Worm (Caenorhabditis elegans) whole organism, young adult: Measurements from ENCODE around the gene F19G12.11.
"Not testable (repeated sequence)": the region's sequence is repeated elsewhere in the genome, so short reads cannot be mapped to it uniquely, and the experiment has no call there.

Experiments used
- C06A6.2 ChIP-seq: fragments of 200-800 bp; sonication (Bioruptor generic); conservative IDR thresholded peaks from 2 replicates; pipeline ENCODE4 v1.3.6; 2022; ENCODE audit warnings: missing genetic modification characterization, missing compliant biosample characterization
- F22D6.2 ChIP-seq: sonication (generic microtip); optimal IDR thresholded peaks from 2 replicates; lab custom pipeline; 2016; ENCODE audit warnings: mild to moderate bottlenecking, missing genetic modification characterization, missing compliant biosample characterization
- F23B12.7 ChIP-seq: sonication (generic microtip); optimal IDR thresholded peaks from 2 replicates; lab custom pipeline; 2017; ENCODE audit warnings: missing genetic modification characterization, mild to moderate bottlenecking, missing compliant biosample characterization, antibody characterized with exemption, moderate library complexity; ENCODE audit not compliant: insufficient read depth
- F49E8.2 ChIP-seq: sonication (generic microtip); optimal IDR thresholded peaks from 3 replicates; lab custom pipeline; 2017; ENCODE audit warnings: missing genetic modification characterization, mild to moderate bottlenecking, missing compliant biosample characterization, antibody characterized with exemption, moderate library complexity; ENCODE audit not compliant: insufficient read depth
- F57A8.1 ChIP-seq: fragments of 200-800 bp; sonication (Bioruptor generic); optimal IDR thresholded peaks from 2 replicates; lab custom pipeline; 2018; ENCODE audit warnings: mild to moderate bottlenecking, missing genetic modification characterization, moderate library complexity, missing compliant biosample characterization
- Y53F4B.3 ChIP-seq: fragments of 200-800 bp; sonication (Bioruptor generic); IDR thresholded peaks from 2 replicates; pipeline ENCODE4 v1.3.6; 2022; ENCODE audit warnings: missing genetic modification reagents, missing genetic modification characterization, missing compliant biosample characterization
- Y53G8AR.9 ChIP-seq: fragments of 200-800 bp; sonication (Bioruptor generic); conservative IDR thresholded peaks from 2 replicates; pipeline ENCODE4 v1.3.6; 2022; ENCODE audit warnings: missing genetic modification reagents, missing genetic modification characterization, missing compliant biosample characterization
- akir-1 ChIP-seq: fragments of 200-800 bp; sonication (Bioruptor generic); optimal IDR thresholded peaks from 2 replicates; lab custom pipeline; 2018; ENCODE audit warnings: mild to moderate bottlenecking, missing genetic modification characterization, moderate library complexity, missing compliant biosample characterization
- bed-1 ChIP-seq: fragments of 200-800 bp; sonication (Bioruptor generic); IDR thresholded peaks from 2 replicates; pipeline ENCODE4 v1.3.6; 2022; ENCODE audit warnings: missing genetic modification reagents, missing genetic modification characterization, missing compliant biosample characterization
- ceh-91 ChIP-seq: fragments of 200-800 bp; sonication (Bioruptor generic); IDR thresholded peaks from 2 replicates; pipeline ENCODE4 v1.3.6; 2022; ENCODE audit warnings: missing genetic modification reagents, missing genetic modification characterization, missing compliant biosample characterization
- dox-1 ChIP-seq: fragments of 200-800 bp; sonication (Bioruptor generic); IDR thresholded peaks from 2 replicates; pipeline ENCODE4 v1.3.6; 2022; ENCODE audit warnings: missing genetic modification reagents, missing genetic modification characterization, missing compliant biosample characterization
- dpff-1 ChIP-seq: sonication (generic microtip); optimal IDR thresholded peaks from 2 replicates; lab custom pipeline; 2017; ENCODE audit warnings: mild to moderate bottlenecking, missing genetic modification characterization, missing compliant biosample characterization
- egl-44 ChIP-seq: fragments of 200-800 bp; sonication (Bioruptor generic); IDR thresholded peaks from 2 replicates; pipeline ENCODE4 v1.3.6; 2022; ENCODE audit warnings: missing genetic modification reagents, missing genetic modification characterization, missing compliant biosample characterization
- ets-4 ChIP-seq: fragments of 200-800 bp; sonication (Bioruptor generic); optimal IDR thresholded peaks from 2 replicates; lab custom pipeline; 2018; ENCODE audit warnings: mild to moderate bottlenecking, missing genetic modification characterization, missing compliant biosample characterization
- him-1 ChIP-seq: sonication (generic microtip); optimal IDR thresholded peaks from 2 replicates; lab custom pipeline; 2016; ENCODE audit warnings: missing genotype, missing genetic modification reagents, missing genetic modification characterization, missing compliant biosample characterization
- hmg-1.2 ChIP-seq: fragments of 200-800 bp; sonication (Bioruptor generic); IDR thresholded peaks from 2 replicates; pipeline ENCODE4 v1.3.6; 2022; ENCODE audit warnings: missing genetic modification reagents, missing genetic modification characterization, missing compliant biosample characterization
- hrde-1 ChIP-seq: sonication (generic microtip); optimal IDR thresholded peaks from 2 replicates; lab custom pipeline; 2016; ENCODE audit warnings: missing genetic modification characterization, mild to moderate bottlenecking, missing compliant biosample characterization, moderate library complexity, missing genotype, missing genetic modification reagents, borderline replicate concordance
- lin-26 ChIP-seq: fragments of 200-800 bp; sonication (Bioruptor generic); IDR thresholded peaks from 2 replicates; pipeline ENCODE4 v1.3.6; 2022; ENCODE audit warnings: missing genetic modification reagents, missing genetic modification characterization, missing compliant biosample characterization
- lir-1 ChIP-seq: fragments of 200-800 bp; sonication (Bioruptor generic); conservative IDR thresholded peaks from 2 replicates; pipeline ENCODE4 v1.3.6; 2022; ENCODE audit warnings: missing genetic modification reagents, missing genetic modification characterization, missing compliant biosample characterization
- lsl-1 ChIP-seq: fragments of 200-800 bp; sonication (Bioruptor generic); optimal IDR thresholded peaks from 2 replicates; lab custom pipeline; 2018; ENCODE audit warnings: mild to moderate bottlenecking, missing genetic modification characterization, moderate library complexity, missing compliant biosample characterization
- lsy-27 ChIP-seq: sonication (generic microtip); optimal IDR thresholded peaks from 2 replicates; lab custom pipeline; 2017; ENCODE audit warnings: missing genetic modification characterization, mild to moderate bottlenecking, missing compliant biosample characterization, antibody characterized with exemption, missing genotype, borderline replicate concordance; ENCODE audit not compliant: insufficient read depth
- mcd-1 ChIP-seq: fragments of 200-800 bp; sonication (Bioruptor generic); IDR thresholded peaks from 2 replicates; pipeline ENCODE4 v1.3.6; 2022; ENCODE audit warnings: missing genetic modification reagents, missing genetic modification characterization, missing compliant biosample characterization
- nhr-179 ChIP-seq: sonication (generic microtip); optimal IDR thresholded peaks from 2 replicates; lab custom pipeline; 2016; ENCODE audit warnings: mild to moderate bottlenecking, missing genetic modification characterization, missing compliant biosample characterization
- nhr-80 ChIP-seq: sonication (generic microtip); optimal IDR thresholded peaks from 2 replicates; lab custom pipeline; 2016; ENCODE audit warnings: missing genetic modification characterization, missing compliant biosample characterization
- nhr-90 ChIP-seq: sonication (generic microtip); optimal IDR thresholded peaks from 2 replicates; lab custom pipeline; 2016; ENCODE audit warnings: missing genotype, mild to moderate bottlenecking, missing genetic modification characterization, missing compliant biosample characterization
- snpc-1.1 ChIP-seq: sonication (generic microtip); optimal IDR thresholded peaks from 2 replicates; lab custom pipeline; 2017; ENCODE audit warnings: missing genetic modification characterization, mild to moderate bottlenecking, missing compliant biosample characterization, antibody characterized with exemption, moderate library complexity, missing genotype, missing genetic modification reagents; ENCODE audit not compliant: insufficient read depth
- tbp1 ChIP-seq: fragments of 200-800 bp; sonication (Bioruptor generic); optimal IDR thresholded peaks from 2 replicates; lab custom pipeline; 2018; ENCODE audit warnings: mild to moderate bottlenecking, missing genetic modification characterization, missing compliant biosample characterization
- unc-62 ChIP-seq: fragments of 150-350 bp; optimal IDR thresholded peaks from 2 replicates; lab custom pipeline; 2014; ENCODE audit warnings: missing biosample characterization, missing genetic modification reagents, missing genetic modification characterization
- zfh-2 ChIP-seq: fragments of 200-800 bp; sonication (Bioruptor generic); conservative IDR thresholded peaks from 2 replicates; pipeline ENCODE4 v1.3.6; 2022; ENCODE audit warnings: missing genetic modification reagents, missing genetic modification characterization, missing compliant biosample characterization
- ztf-25 ChIP-seq: fragments of 200-800 bp; sonication (Bioruptor generic); IDR thresholded peaks from 2 replicates; pipeline ENCODE4 v1.3.6; 2022; ENCODE audit warnings: missing genetic modification reagents, missing genetic modification characterization, missing compliant biosample characterization

F19G12.11 gene

DNA sequence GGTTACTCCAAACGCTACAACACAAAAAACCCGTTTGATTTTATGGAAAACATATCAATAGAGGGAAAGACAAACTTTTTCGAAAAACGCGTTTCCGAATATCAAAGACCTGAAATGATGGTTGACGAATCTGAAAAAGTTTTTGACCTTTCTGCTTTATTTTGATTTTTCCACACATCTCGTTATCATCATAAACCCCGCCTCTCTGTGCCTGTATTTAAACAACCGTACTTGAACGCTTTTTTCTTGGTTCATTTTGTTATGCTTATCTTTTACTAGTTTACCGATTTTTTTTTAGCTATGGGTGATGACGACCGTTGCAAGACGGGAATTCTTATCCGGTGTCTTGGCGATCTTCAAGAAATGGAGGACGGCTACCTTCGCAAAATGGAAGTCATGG, 4.4 kb upstream of the F19G12.11 start, which contains the start of gene F19G12.1:
Gene F19G12.1 (plus strand): TSS at position 301 of the 400 bp plus-strand sequence.
- not testable (repeated sequence) for TF ChIP-seq F23B12.7 (tag; lab: Kevin White, UChicago); F22D6.2; zfh-2 (GFP tag; lab: Robert Waterston, UW)
- TF ChIP-seq, all 124 proteins: peak for 0; not testable (repeated sequence) for 124

DNA sequence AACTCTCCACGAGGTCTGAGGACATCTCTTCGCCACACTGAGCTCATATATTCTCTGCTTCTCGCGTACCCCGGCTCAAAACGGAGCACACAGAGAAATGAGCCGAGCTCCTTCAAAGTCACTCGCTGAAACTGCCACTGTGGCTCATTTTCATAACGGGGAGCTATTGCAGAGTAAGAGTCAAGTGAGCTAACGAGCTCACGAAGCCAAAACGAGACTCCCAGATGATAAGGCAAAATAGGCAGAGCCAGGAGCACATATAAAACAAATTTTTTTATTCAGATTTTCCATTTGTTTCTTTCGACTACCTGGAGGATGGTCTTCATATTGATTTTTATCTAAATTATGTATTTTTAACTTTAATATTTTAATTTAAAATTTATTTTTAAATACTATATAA, 1.8 kb downstream of the F19G12.11 start, which contains the start of gene F19G12.3:
Gene F19G12.3 (plus strand): TSS at position 301 of the 400 bp plus-strand sequence.
- TF ChIP-seq dpff-1 (tag; lab: Kevin White, UChicago) (no peak), zfh-2 (GFP tag; lab: Robert Waterston, UW) (0 out of 2 replicates have a peak, but pooled peaks have one; percentile 8)

DNA sequence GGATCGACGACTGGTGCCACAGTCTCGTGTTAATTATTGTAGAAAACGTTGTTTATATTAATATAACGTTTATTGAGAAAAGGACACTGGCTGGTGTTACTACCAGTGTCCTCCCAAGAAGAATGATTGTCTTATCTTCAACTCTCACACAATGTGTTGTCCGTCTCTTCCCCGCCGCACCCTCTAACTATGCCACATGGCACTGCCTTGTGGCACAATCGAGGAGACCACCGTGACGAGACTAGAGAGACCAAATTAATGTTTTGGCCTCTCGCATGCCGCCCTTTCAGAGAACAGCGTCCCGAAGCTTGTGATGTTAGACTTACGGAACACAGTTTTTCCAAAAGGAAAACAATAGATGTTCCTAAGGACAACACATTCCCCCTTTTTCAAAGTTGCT, 4.1 kb downstream of the F19G12.11 start:
- TF ChIP-seq nhr-80 (tag; lab: Kevin White, UChicago), result peak; percentile 51
- TF ChIP-seq dox-1 (GFP tag; lab: Robert Waterston, UW), result peak; percentile 60; the same call in 1 of the 2 replicates
- 0 out of 2 replicates have a peak, but pooled peaks have one; percentile 13 for TF ChIP-seq mcd-1 (GFP tag; lab: Robert Waterston, UW)

DNA sequence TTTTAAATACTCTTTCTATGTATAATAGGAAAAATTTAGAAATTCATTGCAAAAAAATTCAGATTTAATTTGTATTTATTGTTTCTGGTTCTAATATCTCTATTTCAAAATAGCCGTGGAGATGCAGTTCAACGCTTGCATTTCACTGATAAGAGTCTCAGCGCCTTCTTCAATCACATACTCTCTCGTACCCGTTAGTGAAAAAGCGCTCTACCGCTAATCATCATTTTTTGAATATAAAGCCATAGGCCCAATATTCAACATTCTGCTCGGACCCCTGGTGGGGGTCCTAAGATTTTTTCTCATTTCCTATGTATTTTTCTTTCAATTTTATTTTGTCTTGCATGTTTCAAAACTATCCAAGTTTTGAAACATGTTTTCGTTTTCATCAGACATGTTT, 5.8 kb downstream of the F19G12.11 start:
- no peak for TF ChIP-seq nhr-179 (tag; lab: Kevin White, UChicago)
- TF ChIP-seq mcd-1 (GFP tag; lab: Robert Waterston, UW), result peak; percentile 46
- peak; percentile 9 for TF ChIP-seq nhr-80 (tag; lab: Kevin White, UChicago)
- no peak for TF ChIP-seq Y53G8AR.9
- TF ChIP-seq lir-1, result no peak
- TF ChIP-seq snpc-1.1, result no peak

DNA sequence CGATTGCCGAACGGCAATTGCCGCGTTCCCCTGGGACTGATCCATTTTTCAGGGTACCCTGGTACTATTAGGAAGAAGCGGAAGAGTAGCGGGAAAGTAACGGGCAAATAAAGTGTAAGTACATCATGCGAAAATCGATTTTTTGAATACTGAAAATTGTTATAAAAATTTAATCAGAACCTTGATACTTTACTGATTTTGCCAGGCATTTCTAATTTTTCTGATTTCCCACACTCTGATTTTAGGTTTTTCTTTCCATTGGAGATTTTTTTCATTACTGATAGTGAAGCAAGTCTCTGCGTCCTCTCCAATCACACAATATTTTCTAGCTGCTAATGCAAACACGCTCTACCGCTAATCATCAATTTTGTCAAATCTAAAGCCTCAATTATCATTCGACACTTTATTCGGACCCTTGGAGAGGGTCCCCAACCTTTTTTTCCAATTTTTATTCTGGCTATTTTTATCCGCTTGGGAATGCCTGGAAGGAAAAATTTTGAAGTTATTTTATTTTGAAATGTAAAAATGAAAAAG, 7.1 kb downstream of the F19G12.11 start, which contains the start of gene F19G12.9:
Gene F19G12.9 (plus strand): TSS at position 51 of the 534 bp plus-strand sequence.
- TF ChIP-seq nhr-80 (tag; lab: Kevin White, UChicago) (peak; percentile 9), egl-44 (GFP tag; lab: Robert Waterston, UW) (no peak), him-1 (no peak), ets-4 (GFP tag; lab: Kevin White, UChicago) (no peak), ztf-25 (no peak), C06A6.2 (GFP tag; lab: Robert Waterston, UW) (no peak), nhr-90 (no peak), akir-1 (GFP tag; lab: Kevin White, UChicago) (no peak), F57A8.1 (no peak), bed-1 (GFP tag; lab: Robert Waterston, UW) (no peak), ceh-91 (GFP tag; lab: Robert Waterston, UW) (no peak), lin-26 (GFP tag; lab: Robert Waterston, UW) (no peak), F49E8.2 (tag; lab: Kevin White, UChicago) (no peak), unc-62 (no peak), tbp1 (GFP tag; lab: Kevin White, UChicago) (no peak), hrde-1 (tag; lab: Kevin White, UChicago) (no peak), mcd-1 (GFP tag; lab: Robert Waterston, UW) (peak; percentile 84), Y53F4B.3 (GFP tag; lab: Robert Waterston, UW) (no peak), lsy-27 (tag; lab: Kevin White, UChicago) (no peak), lsl-1 (GFP tag; lab: Kevin White, UChicago) (no peak), hmg-1.2 (GFP tag; lab: Robert Waterston, UW) (peak; percentile 58)
